Worm (Caenorhabditis elegans): ENCODE results near the gene F28G4.2.
A peak's percentile ranks its signal among the peaks of the same experiment; 100 is the strongest.

F28G4.2 gene

ce11 chrV:16287619-16288018 lies 5.5 kb upstream of the F28G4.2 start, which contains the start of gene F28G4.3:
F28G4.3 (minus strand) TSS chrV:16287719.
- TF ChIP-seq sox-4 (tag; optimal IDR thresholded peaks at IDR 0.05) (no peak), unc-55 (GFP tag; optimal IDR thresholded peaks at IDR 0.05) (no peak), elt-4 (tag; optimal IDR thresholded peaks at IDR 0.05) (no peak), C08G9.2 (tag; optimal IDR thresholded peaks at IDR 0.05) (no peak), pha-4 (tag; optimal IDR thresholded peaks at IDR 0.05) (no peak), ceh-14 (tag; optimal IDR thresholded peaks at IDR 0.05) (no peak)

DNA sequence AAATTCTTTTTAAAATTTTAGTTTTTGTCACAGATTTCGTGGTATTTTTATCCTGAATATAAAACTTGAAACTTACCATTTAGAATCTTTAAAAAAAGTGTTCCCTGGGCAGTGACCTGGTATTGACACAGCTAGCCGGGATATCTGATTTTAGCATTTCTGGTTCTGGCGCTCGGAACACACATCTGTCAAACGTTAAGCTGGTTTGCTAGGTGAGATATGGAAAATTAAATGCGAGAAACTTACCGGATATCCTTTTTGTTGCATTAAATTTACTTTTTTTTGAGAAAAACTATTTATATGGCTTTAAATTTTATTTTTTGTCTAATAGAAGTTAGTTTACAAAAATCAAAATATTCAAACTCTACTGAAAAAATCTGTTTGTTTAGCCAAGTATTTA lies 3.7 kb upstream of the F28G4.2 start, which contains the start of gene F28G4.4:
Gene F28G4.4 (minus strand): TSS at position 101 of the 400 bp plus-strand sequence.
- TF ChIP-seq hlh-30 (tag; optimal IDR thresholded peaks at IDR 0.05; ENCODE audit: insufficient read depth) (no peak), ets-4 (tag; optimal IDR thresholded peaks at IDR 0.05) (no peak), sox-2 (GFP tag; IDR thresholded peaks at IDR 0.05) (no peak), unc-42 (tag; optimal IDR thresholded peaks at IDR 0.05) (no peak), ceh-30 (tag; optimal IDR thresholded peaks at IDR 0.05) (no peak), dve-1 (tag; optimal IDR thresholded peaks at IDR 0.05) (no peak), ceh-45 (GFP tag; IDR thresholded peaks at IDR 0.05) (no peak), ceh-24 (tag; optimal IDR thresholded peaks at IDR 0.05) (no peak), gmeb-2 (tag; optimal IDR thresholded peaks at IDR 0.05) (no peak), tbx-2 (tag; optimal IDR thresholded peaks at IDR 0.05) (no peak), hlh-13 (GFP tag; optimal IDR thresholded peaks at IDR 0.05) (no peak), dmd-4 (tag; optimal IDR thresholded peaks at IDR 0.05; ENCODE audit: borderline replicate concordance) (no peak), rnt-1 (tag; optimal IDR thresholded peaks at IDR 0.05) (no peak), fkh-10 (GFP tag; optimal IDR thresholded peaks at IDR 0.05) (no peak), hlh-8 (tag; optimal IDR thresholded peaks at IDR 0.05) (no peak), madf-2 (tag; optimal IDR thresholded peaks at IDR 0.05) (no peak)

DNA sequence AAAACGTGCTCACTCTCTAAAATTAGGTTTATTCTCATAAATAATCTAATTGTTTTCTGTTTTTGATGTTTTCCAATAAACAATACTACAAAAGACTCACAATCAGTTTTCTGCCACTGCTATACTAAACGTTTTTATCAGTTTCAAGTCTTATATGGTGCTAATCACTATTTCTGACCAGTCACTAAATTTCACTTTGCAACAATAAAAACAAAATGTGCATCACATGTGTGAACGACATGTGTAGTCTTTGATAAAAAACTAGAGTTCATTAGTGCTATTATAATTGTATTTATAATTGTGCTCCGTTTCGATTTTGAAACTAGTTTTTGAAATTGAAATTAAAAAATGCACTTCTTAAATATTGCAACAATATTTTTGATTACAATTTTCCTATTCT lies 4.2 kb downstream of the F28G4.2 start, which contains the start of gene cyp-37B1:
Gene cyp-37B1 (plus strand): TSS at position 199 of the 400 bp plus-strand sequence.
- TF ChIP-seq pax-1 (tag; optimal IDR thresholded peaks at IDR 0.05), result no peak
- peak; percentile 18 for TF ChIP-seq elt-2 (tag; optimal IDR thresholded peaks at IDR 0.05)
- TF ChIP-seq elt-4 (tag; optimal IDR thresholded peaks at IDR 0.05), result no peak

ce11 chrV:16275347-16275746 lies 6.8 kb downstream of the F28G4.2 start, which contains the start of gene pacl-1:
pacl-1 (minus strand) TSS chrV:16275447.
- TF ChIP-seq ceh-48 (tag; optimal IDR thresholded peaks at IDR 0.05) (no peak), sox-4 (tag; optimal IDR thresholded peaks at IDR 0.05) (no peak), dmd-4 (tag; optimal IDR thresholded peaks at IDR 0.05; ENCODE audit: borderline replicate concordance) (no peak), ets-4 (tag; optimal IDR thresholded peaks at IDR 0.05) (no peak), ahr-1 (tag; optimal IDR thresholded peaks at IDR 0.05) (no peak), nhr-11 (tag; optimal IDR thresholded peaks at IDR 0.05) (no peak), pax-1 (tag; optimal IDR thresholded peaks at IDR 0.05) (no peak), ceh-45 (GFP tag; IDR thresholded peaks at IDR 0.05) (no peak), pha-2 (tag; optimal IDR thresholded peaks at IDR 0.05) (no peak), tbx-2 (tag; optimal IDR thresholded peaks at IDR 0.05) (no peak), ceh-34 (tag; optimal IDR thresholded peaks at IDR 0.05) (no peak), mec-3 (tag; optimal IDR thresholded peaks at IDR 0.05; ENCODE audit: borderline replicate concordance) (no peak), unc-55 (GFP tag; optimal IDR thresholded peaks at IDR 0.05) (no peak), Y22D7AL.16 (tag; optimal IDR thresholded peaks at IDR 0.05) (no peak), ceh-24 (tag; optimal IDR thresholded peaks at IDR 0.05) (no peak), sdc-2 (tag; optimal IDR thresholded peaks at IDR 0.05) (no peak), K09A11.1 (tag; optimal IDR thresholded peaks at IDR 0.05; ENCODE audit: insufficient read depth) (no peak), F13H6.1 (tag; optimal IDR thresholded peaks at IDR 0.05) (no peak), zip-5 (tag; optimal IDR thresholded peaks at IDR 0.05) (no peak), ref-2 (tag; optimal IDR thresholded peaks at IDR 0.05) (no peak)
